Worm (Caenorhabditis elegans) whole organism, late embryonic: Measurements from ENCODE around the gene frpr-21.
A peak's percentile ranks its signal among the peaks of the same experiment; 100 is the strongest.

Experiments used
- C08G9.2 ChIP-seq: sonication (generic microtip); optimal IDR thresholded peaks from 2 replicates; lab custom pipeline; 2016; ENCODE audit warnings: mild to moderate bottlenecking, missing genetic modification characterization, moderate library complexity, missing compliant biosample characterization
- C38D4.7 ChIP-seq: fragments of 200-800 bp; sonication (Bioruptor generic); optimal IDR thresholded peaks from 2 replicates; lab custom pipeline; 2018; ENCODE audit warnings: mild to moderate bottlenecking, missing genetic modification characterization, moderate library complexity, missing compliant biosample characterization
- F13H6.1 ChIP-seq: sonication (generic microtip); optimal IDR thresholded peaks from 2 replicates; lab custom pipeline; 2016; ENCODE audit warnings: missing genetic modification characterization, missing compliant biosample characterization
- K09A11.1 ChIP-seq: sonication (generic microtip); optimal IDR thresholded peaks from 2 replicates; lab custom pipeline; 2017; ENCODE audit warnings: antibody characterized with exemption, mild to moderate bottlenecking, missing genetic modification characterization, missing compliant biosample characterization; ENCODE audit not compliant: insufficient read depth
- ahr-1 ChIP-seq: sonication (generic microtip); optimal IDR thresholded peaks from 2 replicates; lab custom pipeline; 2016; ENCODE audit warnings: missing genetic modification characterization, missing compliant biosample characterization
- ceh-18 ChIP-seq: sonication (generic microtip); optimal IDR thresholded peaks from 2 replicates; lab custom pipeline; 2016; ENCODE audit warnings: missing genetic modification characterization, missing compliant biosample characterization
- ceh-22 ChIP-seq: sonication (generic microtip); optimal IDR thresholded peaks from 2 replicates; lab custom pipeline; 2017; ENCODE audit warnings: missing biosample characterization, missing genetic modification characterization
- ceh-30 ChIP-seq: fragments of 150-350 bp; optimal IDR thresholded peaks from 2 replicates; lab custom pipeline; 2014; ENCODE audit warnings: missing biosample characterization, missing genetic modification characterization
- ceh-31 ChIP-seq: sonication (generic microtip); optimal IDR thresholded peaks from 2 replicates; lab custom pipeline; 2016; ENCODE audit warnings: missing genetic modification characterization, missing compliant biosample characterization
- ceh-48 ChIP-seq: sonication (generic microtip); optimal IDR thresholded peaks from 2 replicates; lab custom pipeline; 2016; ENCODE audit warnings: missing genetic modification characterization, inconsistent platforms, missing compliant biosample characterization
- ceh-6 ChIP-seq: fragments of 200-800 bp; sonication (Bioruptor generic); optimal IDR thresholded peaks from 2 replicates; lab custom pipeline; 2018; ENCODE audit warnings: mild to moderate bottlenecking, missing genetic modification characterization, missing compliant biosample characterization
- dmd-4 ChIP-seq: sonication (generic microtip); optimal IDR thresholded peaks from 2 replicates; lab custom pipeline; 2016; ENCODE audit warnings: borderline replicate concordance, missing genetic modification characterization, missing compliant biosample characterization
- elt-2 ChIP-seq: sonication (generic microtip); optimal IDR thresholded peaks from 2 replicates; lab custom pipeline; 2016; ENCODE audit warnings: missing genetic modification reagents, missing genetic modification characterization, missing compliant biosample characterization
- elt-4 ChIP-seq: sonication (generic microtip); optimal IDR thresholded peaks from 2 replicates; lab custom pipeline; 2016; ENCODE audit warnings: missing genetic modification characterization, missing compliant biosample characterization
- fax-1 ChIP-seq: sonication (generic microtip); optimal IDR thresholded peaks from 2 replicates; lab custom pipeline; 2016; ENCODE audit warnings: missing genotype, missing genetic modification characterization, missing compliant biosample characterization
- fkh-6 ChIP-seq: sonication (generic microtip); optimal IDR thresholded peaks from 2 replicates; lab custom pipeline; 2016; ENCODE audit warnings: missing genetic modification characterization, missing compliant biosample characterization
- hlh-13 ChIP-seq: fragments of 200-800 bp; sonication (Bioruptor generic); optimal IDR thresholded peaks from 2 replicates; lab custom pipeline; 2018; ENCODE audit warnings: mild to moderate bottlenecking, missing genetic modification characterization, missing compliant biosample characterization
- hlh-30 ChIP-seq: sonication (generic microtip); optimal IDR thresholded peaks from 2 replicates; lab custom pipeline; 2017; ENCODE audit warnings: antibody characterized with exemption, missing genetic modification characterization, missing compliant biosample characterization; ENCODE audit not compliant: insufficient read depth
- hlh-8 ChIP-seq: sonication (generic microtip); optimal IDR thresholded peaks from 2 replicates; lab custom pipeline; 2016; ENCODE audit warnings: missing genotype, missing genetic modification characterization, missing compliant biosample characterization
- lim-6 ChIP-seq: sonication (generic microtip); optimal IDR thresholded peaks from 2 replicates; lab custom pipeline; 2016; ENCODE audit warnings: missing genetic modification characterization, missing compliant biosample characterization
- madf-2 ChIP-seq: sonication (generic microtip); optimal IDR thresholded peaks from 2 replicates; lab custom pipeline; 2017; ENCODE audit warnings: missing genetic modification characterization, missing compliant biosample characterization
- nfya-1 ChIP-seq: sonication (generic microtip); optimal IDR thresholded peaks from 2 replicates; lab custom pipeline; 2017; ENCODE audit warnings: missing genetic modification characterization, mild to moderate bottlenecking, missing compliant biosample characterization, antibody characterized with exemption, moderate library complexity
- npax-4 ChIP-seq: sonication (generic microtip); optimal IDR thresholded peaks from 2 replicates; lab custom pipeline; 2016; ENCODE audit warnings: missing genetic modification characterization, missing compliant biosample characterization
- pat-9 ChIP-seq: fragments of 200-800 bp; sonication (Bioruptor generic); optimal IDR thresholded peaks from 2 replicates; lab custom pipeline; 2018; ENCODE audit warnings: mild to moderate bottlenecking, missing genetic modification characterization, moderate library complexity, missing compliant biosample characterization
- pha-2 ChIP-seq: sonication (generic microtip); optimal IDR thresholded peaks from 2 replicates; lab custom pipeline; 2017; ENCODE audit warnings: mild to moderate bottlenecking, missing genetic modification characterization, missing compliant biosample characterization
- pros-1 ChIP-seq: fragments of 150-350 bp; optimal IDR thresholded peaks from 2 replicates; lab custom pipeline; 2014; ENCODE audit warnings: missing biosample characterization, missing genetic modification reagents, missing genetic modification characterization
- ref-2 ChIP-seq: sonication (generic microtip); optimal IDR thresholded peaks from 2 replicates; lab custom pipeline; 2016; ENCODE audit warnings: missing genetic modification characterization, missing compliant biosample characterization
- rnt-1 ChIP-seq: sonication (generic microtip); optimal IDR thresholded peaks from 2 replicates; lab custom pipeline; 2016; ENCODE audit warnings: missing genetic modification characterization, missing compliant biosample characterization
- tbx-2 ChIP-seq: sonication (generic microtip); optimal IDR thresholded peaks from 2 replicates; lab custom pipeline; 2016; ENCODE audit warnings: missing genetic modification characterization, missing compliant biosample characterization
- ttx-3 ChIP-seq: sonication (generic microtip); optimal IDR thresholded peaks from 2 replicates; lab custom pipeline; 2016; ENCODE audit warnings: missing genetic modification reagents, missing genetic modification characterization, missing compliant biosample characterization
- unc-42 ChIP-seq: sonication (generic microtip); optimal IDR thresholded peaks from 2 replicates; lab custom pipeline; 2016; ENCODE audit warnings: missing genotype, missing genetic modification characterization, missing compliant biosample characterization
- unc-55 ChIP-seq: sonication (generic microtip); optimal IDR thresholded peaks from 2 replicates; lab custom pipeline; 2017; ENCODE audit warnings: missing biosample characterization, missing genetic modification reagents, missing genetic modification characterization
- unc-86 ChIP-seq: sonication (generic microtip); optimal IDR thresholded peaks from 2 replicates; lab custom pipeline; 2016; ENCODE audit warnings: missing genetic modification characterization, missing compliant biosample characterization
- ztf-16 ChIP-seq: sonication (generic microtip); optimal IDR thresholded peaks from 2 replicates; lab custom pipeline; 2017; ENCODE audit warnings: missing genetic modification characterization, missing compliant biosample characterization

frpr-21 gene

DNA sequence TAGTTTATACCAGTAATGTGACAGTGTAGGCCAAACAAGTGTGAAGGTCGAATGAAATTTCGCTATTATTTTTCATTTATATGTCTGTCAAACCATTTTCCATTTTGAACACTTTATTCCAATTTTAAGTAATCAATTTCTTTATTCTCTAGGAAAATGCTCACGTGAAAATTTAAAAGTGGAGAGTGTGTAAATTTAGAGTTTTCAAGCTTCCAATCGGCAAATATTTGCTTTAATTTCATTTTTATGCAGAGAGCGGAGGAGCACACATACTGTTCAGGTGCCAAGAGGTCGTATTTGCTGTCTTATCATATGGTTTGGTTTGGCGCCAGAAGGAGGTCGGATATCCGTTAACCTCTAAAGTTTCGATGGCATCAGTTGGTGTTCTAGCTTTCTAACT, 25.0 kb upstream of the frpr-21 start:
- no peak for TF ChIP-seq K09A11.1 (tag; lab: Kevin White, UChicago)
- no peak for TF ChIP-seq fkh-6 (tag; lab: Kevin White, UChicago)
- TF ChIP-seq elt-4, result no peak

DNA sequence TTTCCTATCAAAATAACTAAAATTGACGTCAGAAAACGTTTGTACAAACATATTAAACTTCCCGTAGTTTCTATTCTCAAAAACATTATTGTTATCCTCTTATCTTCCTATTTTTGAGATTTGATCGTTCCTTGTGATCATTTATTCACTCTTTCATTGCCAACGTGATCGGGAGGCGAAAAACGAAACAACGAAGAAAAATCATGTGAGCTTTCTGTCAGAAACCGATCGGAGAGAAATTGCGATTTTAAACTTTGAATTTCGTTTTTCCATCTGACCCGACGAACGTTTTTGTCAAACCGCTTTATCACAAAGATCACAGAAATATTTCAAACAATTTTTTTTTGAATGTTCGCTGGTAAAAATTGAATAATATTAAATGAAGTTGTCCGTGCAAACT, 24.5 kb upstream of the frpr-21 start:
- TF ChIP-seq ttx-3 (tag; lab: Kevin White, UChicago) (no peak), hlh-8 (no peak)
- TF ChIP-seq, all 69 proteins: peak for 0

DNA sequence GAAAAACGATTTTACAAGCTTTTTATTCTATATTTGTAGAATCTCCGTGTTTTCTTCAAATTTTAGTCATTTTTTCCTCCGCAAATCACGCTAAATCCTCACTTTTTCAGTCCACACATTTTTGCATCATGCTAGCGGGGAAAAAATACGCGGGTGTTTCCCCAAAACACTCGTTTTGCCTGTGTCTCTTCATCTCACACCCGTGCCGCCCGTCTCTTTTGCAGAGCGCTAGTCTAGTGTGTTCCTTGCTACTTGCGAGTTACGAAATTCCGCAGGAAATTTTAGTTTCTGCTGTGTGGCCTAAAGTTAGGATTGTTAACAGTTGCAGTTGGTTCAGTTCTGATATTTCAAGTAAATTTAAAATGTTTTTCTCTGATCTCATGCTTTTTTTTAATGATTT, 23.9 kb upstream of the frpr-21 start:
- TF ChIP-seq ceh-30 (tag; lab: Kevin White, UChicago) (no peak), unc-86 (tag; lab: Kevin White, UChicago) (no peak), unc-42 (tag; lab: Kevin White, UChicago) (no peak), tbx-2 (tag; lab: Kevin White, UChicago) (no peak), ceh-48 (tag; lab: Kevin White, UChicago) (no peak), fax-1 (tag; lab: Kevin White, UChicago) (no peak), unc-55 (GFP tag; lab: Kevin White, UChicago) (no peak), elt-2 (tag; lab: Kevin White, UChicago) (peak; percentile 15), ahr-1 (tag; lab: Kevin White, UChicago) (no peak), nfya-1 (tag; lab: Kevin White, UChicago) (peak; percentile 20), pha-2 (tag; lab: Kevin White, UChicago) (no peak), madf-2 (tag; lab: Kevin White, UChicago) (no peak)
- TF ChIP-seq, all 69 proteins: peak for 2

DNA sequence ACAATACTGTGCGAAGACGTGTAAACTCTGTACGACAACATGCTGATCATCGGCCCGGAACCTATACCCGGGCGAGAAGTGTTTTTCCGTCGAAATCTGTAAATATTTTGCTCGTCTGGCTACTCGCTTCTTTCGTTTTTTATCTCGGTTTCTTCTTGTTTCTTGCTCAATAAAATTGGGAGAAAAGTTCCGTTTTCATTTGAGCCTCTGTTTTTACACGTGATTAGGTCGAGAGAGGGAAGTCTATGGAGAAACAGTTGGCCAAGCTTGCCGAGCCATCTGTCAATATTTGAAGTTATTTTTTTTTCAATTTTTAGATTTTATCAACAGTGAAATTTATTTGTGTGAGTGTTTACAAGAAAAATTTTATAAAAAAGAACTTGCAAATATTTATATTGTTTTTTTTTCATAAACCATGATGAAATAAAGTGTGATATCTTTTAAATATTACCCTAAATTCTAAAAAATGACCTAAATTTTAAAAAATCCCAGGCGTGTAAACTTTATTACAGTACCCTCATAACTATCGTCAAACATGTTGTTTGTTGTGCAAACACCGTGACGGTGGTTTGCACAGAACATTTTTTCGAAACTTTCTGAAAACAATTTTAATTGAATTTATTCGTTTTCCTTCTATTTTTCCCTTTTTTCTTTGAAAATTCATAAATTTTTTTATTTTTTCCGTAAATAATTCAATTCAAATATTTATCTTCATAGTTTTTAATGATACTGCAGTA, 23.3 kb upstream of the frpr-21 start:
- TF ChIP-seq hlh-30 (tag; lab: Kevin White, UChicago), result no peak
- no peak for TF ChIP-seq ceh-18
- no peak for TF ChIP-seq pros-1 (tag; lab: Kevin White, UChicago)
- no peak for TF ChIP-seq pat-9
- no peak for TF ChIP-seq npax-4 (tag; lab: Kevin White, UChicago)
- no peak for TF ChIP-seq ceh-31
- TF ChIP-seq C38D4.7 (GFP tag; lab: Kevin White, UChicago), result no peak
- TF ChIP-seq dmd-4 (tag; lab: Kevin White, UChicago), result no peak
- TF ChIP-seq ceh-6, result no peak
- TF ChIP-seq C08G9.2 (tag; lab: Kevin White, UChicago), result no peak
- TF ChIP-seq rnt-1, result no peak
- no peak for TF ChIP-seq lim-6 (tag; lab: Kevin White, UChicago)
- TF ChIP-seq ref-2 (tag; lab: Kevin White, UChicago), result no peak
- no peak for TF ChIP-seq ceh-30 (tag; lab: Kevin White, UChicago)
- no peak for TF ChIP-seq ztf-16

DNA sequence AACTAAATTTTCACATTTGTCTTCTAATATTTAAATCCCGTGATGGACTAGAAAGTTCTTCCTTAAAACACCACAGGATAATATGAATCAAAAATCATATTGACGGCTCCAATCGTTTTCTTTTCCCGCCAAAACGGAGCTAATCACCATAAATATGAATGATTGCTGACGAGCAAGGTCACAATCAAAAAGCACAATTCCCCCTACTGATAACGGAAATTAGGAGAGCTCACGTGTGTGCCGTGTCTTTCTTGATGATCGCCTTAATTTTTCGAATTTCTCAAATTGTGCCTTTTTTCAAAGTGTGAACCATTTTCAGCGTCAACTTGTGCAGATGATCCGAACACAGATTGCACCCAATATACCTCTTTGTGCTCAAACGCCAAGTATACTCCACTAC, 22.1 kb upstream of the frpr-21 start:
- no peak for TF ChIP-seq ceh-48 (tag; lab: Kevin White, UChicago)
- no peak for TF ChIP-seq F13H6.1
- no peak for TF ChIP-seq fax-1 (tag; lab: Kevin White, UChicago)
- TF ChIP-seq madf-2 (tag; lab: Kevin White, UChicago), result no peak
- TF ChIP-seq unc-86 (tag; lab: Kevin White, UChicago), result no peak
- TF ChIP-seq unc-55 (GFP tag; lab: Kevin White, UChicago), result no peak
- no peak for TF ChIP-seq hlh-13
- TF ChIP-seq elt-2 (tag; lab: Kevin White, UChicago), result peak; percentile 72
- TF ChIP-seq ceh-22 (tag; lab: Kevin White, UChicago), result no peak
